Fruit fly (Drosophila melanogaster): ENCODE results near the gene His3.3B.
A peak's percentile ranks its signal among the peaks of the same experiment; 100 is the strongest.

Gene His3.3B

DNA sequence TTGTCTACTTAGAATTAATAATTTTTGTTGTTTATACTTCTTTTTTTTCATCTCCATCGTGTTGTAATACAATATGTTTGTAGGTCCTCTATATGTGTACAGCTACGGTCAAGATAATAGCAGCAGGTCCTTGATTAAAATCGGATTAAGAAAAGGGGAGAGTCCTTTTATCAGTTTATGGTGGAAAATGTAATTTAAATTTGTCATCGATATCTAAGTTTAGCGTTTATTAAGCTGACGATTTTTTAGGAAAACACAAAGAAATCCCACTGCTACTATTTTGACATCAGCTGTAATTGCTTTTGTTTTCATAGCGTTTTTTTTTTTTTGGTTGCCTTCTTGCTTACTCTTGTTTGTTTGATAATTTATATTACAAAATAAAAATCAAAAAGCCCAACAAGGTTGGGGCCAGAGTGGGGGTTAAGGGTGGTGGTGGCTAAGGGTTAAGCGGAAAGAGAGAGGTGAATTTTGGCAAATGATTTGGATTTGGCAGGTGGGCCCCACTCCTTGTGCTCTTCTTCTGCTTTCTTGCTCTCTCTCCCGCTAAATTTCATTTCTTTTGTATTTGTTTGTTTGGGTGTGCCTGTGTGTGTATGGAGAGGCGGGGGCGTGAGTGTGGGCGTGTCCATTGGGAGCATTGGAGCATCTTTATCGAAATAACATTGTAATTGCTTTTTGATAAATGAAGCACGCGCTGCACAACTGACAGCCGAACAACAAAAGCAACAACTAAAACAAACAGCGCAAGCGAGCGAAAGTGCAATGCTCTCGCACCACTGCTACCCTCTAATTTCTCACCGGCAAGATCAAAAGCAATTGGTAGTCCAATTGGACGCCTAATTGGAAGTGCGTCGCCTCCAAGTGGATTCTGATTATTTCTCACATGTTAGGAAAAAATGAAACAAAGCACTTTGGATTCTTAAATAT, 35.4 kb downstream of the His3.3B start (continued):
- TF ChIP-seq Eip93F (GFP tag; optimal IDR thresholded peaks at IDR 0.05) (no peak), dac (GFP tag; optimal IDR thresholded peaks at IDR 0.05) (no peak), Hr38 (GFP tag; optimal IDR thresholded peaks at IDR 0.05) (no peak), CG6854 (GFP tag; optimal IDR thresholded peaks at IDR 0.05) (no peak), CG11762 (GFP tag; optimal IDR thresholded peaks at IDR 0.05; ENCODE audit: insufficient read depth) (no peak), fkh (GFP tag; optimal IDR thresholded peaks at IDR 0.05) (peak; percentile 26), CG6808 (GFP tag; optimal IDR thresholded peaks at IDR 0.05) (peak; percentile 9), CG8632 (GFP tag; optimal IDR thresholded peaks at IDR 0.05) (no peak), Eip75B (GFP tag; optimal IDR thresholded peaks at IDR 0.05) (peak; percentile 34), CG15336 (GFP tag; IDR thresholded peaks at IDR 0.05) (peak; percentile 60), CG16779 (tag; optimal IDR thresholded peaks at IDR 0.05) (no peak), CG31627 (GFP tag; optimal IDR thresholded peaks at IDR 0.05) (peak; percentile 25), CG4318 (GFP tag; optimal IDR thresholded peaks at IDR 0.05) (no peak), CG7368 (GFP tag; optimal IDR thresholded peaks at IDR 0.05) (no peak), CG6276 (GFP tag; optimal IDR thresholded peaks at IDR 0.05) (peak; percentile 23), Sox15 (GFP tag; optimal IDR thresholded peaks at IDR 0.05) (no peak), CG3919 (GFP tag; optimal IDR thresholded peaks at IDR 0.05) (peak; percentile 28), OdsH (GFP tag; optimal IDR thresholded peaks at IDR 0.05) (peak; percentile 35), fd85E (GFP tag; optimal IDR thresholded peaks at IDR 0.05) (no peak), lz (GFP tag; optimal IDR thresholded peaks at IDR 0.05) (peak; percentile 35), svp (GFP tag) (peak; percentile 80), achi (GFP tag; optimal IDR thresholded peaks at IDR 0.05) (peak; percentile 1), CG9139 (GFP tag; optimal IDR thresholded peaks at IDR 0.05) (no peak), Sox14 (GFP tag; optimal IDR thresholded peaks at IDR 0.05) (peak; percentile 40), topi (GFP tag; optimal IDR thresholded peaks at IDR 0.05) (peak; percentile 56), CG11902 (GFP tag; optimal IDR thresholded peaks at IDR 0.05) (no peak), pdm3 (GFP tag; optimal IDR thresholded peaks at IDR 0.05) (peak; percentile 34), eg (GFP tag; IDR thresholded peaks at IDR 0.05) (peak; percentile 50; the same call in 1 of the 3 replicates), acj6 (GFP tag; optimal IDR thresholded peaks at IDR 0.05) (peak; percentile 18), vri (GFP tag; optimal IDR thresholded peaks at IDR 0.05) (peak; percentile 33), CG8319 (GFP tag; optimal IDR thresholded peaks at IDR 0.05) (no peak), dsx (GFP tag; optimal IDR thresholded peaks at IDR 0.05; ENCODE audit: poor library complexity, severe bottlenecking) (peak; percentile 9), Met (GFP tag; optimal IDR thresholded peaks at IDR 0.05) (peak; percentile 62), Blimp-1 (GFP tag; optimal IDR thresholded peaks at IDR 0.05) (no peak), esn (GFP tag; optimal IDR thresholded peaks at IDR 0.05) (peak; percentile 44), CG32006 (GFP tag; optimal IDR thresholded peaks at IDR 0.05) (peak; percentile 27), CG34406 (GFP tag; optimal IDR thresholded peaks at IDR 0.05) (peak; percentile 8), net (GFP tag; optimal IDR thresholded peaks at IDR 0.05) (no peak), ss (GFP tag; optimal IDR thresholded peaks at IDR 0.05) (no peak), CG6163 (GFP tag; IDR thresholded peaks at IDR 0.05) (peak; percentile 28; the same call in 1 of the 3 replicates), salr (GFP tag; optimal IDR thresholded peaks at IDR 0.05) (no peak)
